Worm (Caenorhabditis elegans): ENCODE measurements around the gene Y43C5A.7.

Gene Y43C5A.7

ce11 chrIV:10245666-10246210 lies 31.3 kb upstream of the Y43C5A.7 start, which contains the start of gene F01G10.10 (continued):
- TF ChIP-seq unc-62 (GFP tag; optimal IDR thresholded peaks at IDR 0.05 in 1 of 2), result no peak
- no peak for TF ChIP-seq unc-62 (tag; optimal IDR thresholded peaks at IDR 0.05)
- TF ChIP-seq F37D6.2 (tag; optimal IDR thresholded peaks at IDR 0.05), result no peak
- TF ChIP-seq ZK337.2 (GFP tag; IDR thresholded peaks at IDR 0.05), result no peak
- TF ChIP-seq hmg-1.1 (GFP tag; IDR thresholded peaks at IDR 0.05), result no peak
- peak in 1 of 2 experiments; percentile 16 for TF ChIP-seq mdl-1 (tag; optimal IDR thresholded peaks at IDR 0.05)
- TF ChIP-seq dmd-9 (GFP tag; IDR thresholded peaks at IDR 0.05), result no peak
- no peak for TF ChIP-seq nhr-76 (tag; optimal IDR thresholded peaks at IDR 0.05)
- no peak for TF ChIP-seq lin-29 (GFP tag; IDR thresholded peaks at IDR 0.05)
- TF ChIP-seq pha-4 (GFP tag; IDR thresholded peaks at IDR 0.05), result no peak; the same call in 1 of the 2 replicates
- no peak for TF ChIP-seq pha-4 (tag; optimal IDR thresholded peaks at IDR 0.05)
- no peak for TF ChIP-seq mxl-2 (GFP tag; conservative IDR thresholded peaks at IDR 0.05)
- no peak for TF ChIP-seq ztf-11 (tag; optimal IDR thresholded peaks at IDR 0.05)
- no peak for TF ChIP-seq spr-3 (GFP tag; optimal IDR thresholded peaks at IDR 0.05)
- TF ChIP-seq madf-5 (GFP tag; IDR thresholded peaks at IDR 0.05), result no peak
- no peak for TF ChIP-seq ceh-32 (tag; optimal IDR thresholded peaks at IDR 0.05; ENCODE audit: poor library complexity)
- no peak for TF ChIP-seq rbr-2 (tag; optimal IDR thresholded peaks at IDR 0.05)
- peak; percentile 40 for TF ChIP-seq T20F7.1 (GFP tag; optimal IDR thresholded peaks at IDR 0.05)
- no peak for TF ChIP-seq unc-130 (GFP tag; optimal IDR thresholded peaks at IDR 0.05)
- TF ChIP-seq unc-39 (tag; optimal IDR thresholded peaks at IDR 0.05), result no peak
- no peak for TF ChIP-seq ZK546.5 (tag; optimal IDR thresholded peaks at IDR 0.05)
- no peak for TF ChIP-seq cey-2 (tag; optimal IDR thresholded peaks at IDR 0.05; ENCODE audit: borderline replicate concordance, insufficient read depth)
- no peak for TF ChIP-seq ceh-62 (tag; optimal IDR thresholded peaks at IDR 0.05)
- TF ChIP-seq jun-1 (tag; optimal IDR thresholded peaks at IDR 0.05), result no peak
- no peak for TF ChIP-seq madf-9 (GFP tag; conservative IDR thresholded peaks at IDR 0.05)
- no peak for TF ChIP-seq ceh-20 (GFP tag; IDR thresholded peaks at IDR 0.05)
- no peak for TF ChIP-seq set-16 (GFP tag; IDR thresholded peaks at IDR 0.05)
- TF ChIP-seq R02D3.7 (tag; optimal IDR thresholded peaks at IDR 0.05), result no peak
- TF ChIP-seq dve-1 (tag; optimal IDR thresholded peaks at IDR 0.05; ENCODE audit: insufficient read depth), result peak; percentile 6
- TF ChIP-seq lin-39 (tag; optimal IDR thresholded peaks at IDR 0.05), result no peak
- TF ChIP-seq attf-4 (tag; optimal IDR thresholded peaks at IDR 0.05), result no peak
- TF ChIP-seq lin-38 (GFP tag; IDR thresholded peaks at IDR 0.05), result peak; percentile 48
- TF ChIP-seq daf-12 (tag; optimal IDR thresholded peaks at IDR 0.05), result no peak
- no peak for TF ChIP-seq ceh-82 (tag; optimal IDR thresholded peaks at IDR 0.05)
- TF ChIP-seq mep-1 (tag; optimal IDR thresholded peaks at IDR 0.05), result peak; percentile 40
- TF ChIP-seq ces-1 (GFP tag; optimal IDR thresholded peaks at IDR 0.05), result no peak
- TF ChIP-seq daf-16 (GFP tag; optimal IDR thresholded peaks at IDR 0.05), result no peak
- peak; percentile 12 for TF ChIP-seq daf-16 (tag; optimal IDR thresholded peaks at IDR 0.05)
- no peak for TF ChIP-seq hlh-30 (tag; optimal IDR thresholded peaks at IDR 0.05; ENCODE audit: insufficient read depth)
- peak; percentile 2 for TF ChIP-seq aha-1 (tag)
- no peak for TF ChIP-seq nhr-41 (GFP tag; IDR thresholded peaks at IDR 0.05)
- TF ChIP-seq snpc-1.2 (GFP tag; IDR thresholded peaks at IDR 0.05), result no peak
- no peak for TF ChIP-seq nhr-6 (tag; optimal IDR thresholded peaks at IDR 0.05)
- no peak for TF ChIP-seq F49E8.2 (tag; optimal IDR thresholded peaks at IDR 0.05; ENCODE audit: borderline replicate concordance)
- no peak for TF ChIP-seq nhr-10 (tag; optimal IDR thresholded peaks at IDR 0.05)
- TF ChIP-seq snpc-4 (tag; optimal IDR thresholded peaks at IDR 0.05), result no peak
- TF ChIP-seq ceh-44 (GFP tag; IDR thresholded peaks at IDR 0.05), result no peak
- TF ChIP-seq egl-27 (tag; optimal IDR thresholded peaks at IDR 0.05), result no peak
- no peak for TF ChIP-seq daf-19 (GFP tag; conservative IDR thresholded peaks at IDR 0.05)
- no peak for TF ChIP-seq hif-1 (tag; optimal IDR thresholded peaks at IDR 0.05)
- peak; percentile 3; the same call in 1 of the 2 replicates for TF ChIP-seq Y75B8A.6 (GFP tag; IDR thresholded peaks at IDR 0.05)
- no peak for TF ChIP-seq tag-97 (GFP tag; IDR thresholded peaks at IDR 0.05)

Measured in whole organism, L4 larva.